Worm (Caenorhabditis elegans) whole organism, L4/young adult: ENCODE data around the gene ZK370.4.

Experiments
- dao-5 ChIP-seq: sonication (generic microtip); optimal IDR thresholded peaks from 2 replicates; lab custom pipeline; 2016; ENCODE audit warnings: missing genotype, missing genetic modification characterization, moderate library complexity, missing compliant biosample characterization
- him-1 ChIP-seq: sonication (generic microtip); optimal IDR thresholded peaks from 2 replicates; lab custom pipeline; 2016; ENCODE audit warnings: missing genotype, missing genetic modification reagents, missing genetic modification characterization, missing compliant biosample characterization

DNA sequence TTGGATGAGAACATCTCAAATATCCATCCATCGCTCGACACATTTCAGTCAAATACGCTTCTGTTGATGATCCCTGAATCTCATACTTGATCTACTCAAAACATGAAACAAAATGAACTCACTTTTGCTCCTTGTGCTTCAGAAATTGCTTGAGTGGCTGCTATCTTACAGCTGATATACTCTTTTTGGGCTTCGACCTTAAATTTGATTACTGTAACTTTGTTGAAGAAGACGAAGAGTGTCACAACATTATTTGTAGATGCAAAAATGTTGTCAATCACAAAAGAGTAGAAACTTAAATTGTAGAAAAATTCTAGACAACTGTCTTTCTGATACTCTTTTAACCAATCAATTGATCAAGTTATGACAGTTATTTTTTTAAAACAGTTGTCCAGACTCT lies 11.4 kb upstream of the ZK370.4 start:
- TF ChIP-seq him-1 (tag; lab: Kevin White, UChicago) = no peak
- no peak for TF ChIP-seq dao-5 (tag; lab: Kevin White, UChicago)
